Fruit fly (Drosophila melanogaster) whole organism, embryonic: ENCODE data around the gene CG44362.

Source experiments
- Bgb ChIP-seq: fragments of 200-800 bp; sonication (Bioruptor generic); IDR thresholded peaks from 2 replicates; pipeline ENCODE4 v1.3.6; 2022; ENCODE audit warnings: missing biosample characterization, missing genetic modification characterization; ENCODE audit not compliant: partially characterized antibody
- CG15269 ChIP-seq: fragments of 200-800 bp; sonication (Bioruptor generic); optimal IDR thresholded peaks from 2 replicates; lab custom pipeline; 2018; ENCODE audit warnings: missing biosample characterization, mild to moderate bottlenecking, missing genetic modification characterization, moderate library complexity
- CG1529 ChIP-seq: fragments of 200-800 bp; sonication (Bioruptor generic); optimal IDR thresholded peaks from 3 replicates; lab custom pipeline; 2018; ENCODE audit warnings: missing biosample characterization, missing genetic modification characterization
- CG16813 ChIP-seq: fragments of 200-800 bp; sonication (Bioruptor generic); IDR thresholded peaks from 3 replicates; pipeline ENCODE4 v1.3.6; 2022; ENCODE audit warnings: missing biosample characterization, missing genetic modification characterization; ENCODE audit not compliant: partially characterized antibody
- CG1792 ChIP-seq: fragments of 200-800 bp; sonication (Bioruptor generic); optimal IDR thresholded peaks from 2 replicates; lab custom pipeline; 2016; ENCODE audit warnings: missing biosample characterization, missing genetic modification characterization
- CG18476 ChIP-seq: fragments of 200-800 bp; sonication (Bioruptor generic); optimal IDR thresholded peaks from 2 replicates; lab custom pipeline; 2016; ENCODE audit warnings: missing biosample characterization, mild to moderate bottlenecking, missing genetic modification characterization
- CG18619 ChIP-seq: fragments of 200-800 bp; sonication (Bioruptor generic); optimal IDR thresholded peaks from 3 replicates; lab custom pipeline; 2017; ENCODE audit warnings: missing biosample characterization, mild to moderate bottlenecking, missing genetic modification characterization
- CG30020 ChIP-seq: fragments of 200-800 bp; optimal IDR thresholded peaks from 2 replicates; lab custom pipeline; 2019; ENCODE audit warnings: missing biosample characterization, mild to moderate bottlenecking, missing genetic modification characterization, moderate library complexity
- CG30431 ChIP-seq: fragments of 200-800 bp; sonication (Bioruptor generic); optimal IDR thresholded peaks from 2 replicates; lab custom pipeline; 2017; ENCODE audit warnings: missing biosample characterization, missing genetic modification characterization
- CG3995 ChIP-seq: fragments of 200-800 bp; sonication (Bioruptor generic); optimal IDR thresholded peaks from 3 replicates; lab custom pipeline; 2016; ENCODE audit warnings: missing biosample characterization, missing genetic modification characterization
- CG4820 ChIP-seq: fragments of 200-800 bp; sonication (Bioruptor generic); optimal IDR thresholded peaks from 3 replicates; lab custom pipeline; 2016; ENCODE audit warnings: missing biosample characterization, missing genetic modification characterization
- CG6654 ChIP-seq: fragments of 200-800 bp; sonication (Bioruptor generic); optimal IDR thresholded peaks from 2 replicates; lab custom pipeline; 2017; ENCODE audit warnings: missing biosample characterization, mild to moderate bottlenecking, missing genetic modification characterization
- CG7556 ChIP-seq: fragments of 200-800 bp; sonication (Bioruptor generic); optimal IDR thresholded peaks from 2 replicates; lab custom pipeline; 2017; ENCODE audit warnings: missing biosample characterization, mild to moderate bottlenecking, missing genetic modification characterization
- CTCF ChIP-seq: fragments of 200-800 bp; sonication (Bioruptor generic); optimal IDR thresholded peaks from 2 replicates; lab custom pipeline; 2017; ENCODE audit warnings: missing biosample characterization, mild to moderate bottlenecking, missing genetic modification characterization, moderate library complexity
- Camta ChIP-seq: fragments of 200-800 bp; sonication (Bioruptor generic); optimal IDR thresholded peaks from 2 replicates; lab custom pipeline; 2016; ENCODE audit warnings: missing biosample characterization, missing genetic modification characterization
- CoRest ChIP-seq: fragments of 200-800 bp; sonication (Bioruptor generic); optimal IDR thresholded peaks from 3 replicates; lab custom pipeline; 2018; ENCODE audit warnings: missing biosample characterization, mild to moderate bottlenecking, missing genetic modification characterization, moderate library complexity
- D ChIP-seq, 2 experiments: fragments of 200-800 bp in 1 of 2; fragments of >200 bp in 1 of 2; sonication (Bioruptor generic) in 1 of 2; optimal IDR thresholded peaks; 2 replicates in 1 of 2; 3 replicates in 1 of 2; lab custom pipeline; 2017; ENCODE audit warnings: mild to moderate bottlenecking in 1 of 2, missing biosample characterization in 1 of 2, missing genetic modification characterization in 1 of 2, missing genetic modification reagents in 1 of 2
- Deaf1 ChIP-seq: fragments of 200-800 bp; optimal IDR thresholded peaks from 3 replicates; lab custom pipeline; 2019; ENCODE audit warnings: missing biosample characterization, mild to moderate bottlenecking, missing genetic modification characterization, moderate library complexity
- Doc3 ChIP-seq: fragments of 200-800 bp; sonication (Bioruptor generic); IDR thresholded peaks from 3 replicates; pipeline ENCODE4 v1.3.6; 2022; ENCODE audit warnings: missing biosample characterization, missing genetic modification characterization; ENCODE audit not compliant: partially characterized antibody
- Fer1 ChIP-seq: fragments of 200-800 bp; sonication (Bioruptor generic); optimal IDR thresholded peaks from 2 replicates; lab custom pipeline; 2017; ENCODE audit warnings: missing biosample characterization, mild to moderate bottlenecking, missing genetic modification characterization
- Fer2 ChIP-seq: fragments of 200-800 bp; sonication (Bioruptor generic); optimal IDR thresholded peaks from 2 replicates; lab custom pipeline; 2018; ENCODE audit warnings: missing biosample characterization, mild to moderate bottlenecking, missing genetic modification characterization, moderate library complexity
- Hmr ChIP-seq: fragments of 200-800 bp; sonication (Bioruptor generic); optimal IDR thresholded peaks from 3 replicates; lab custom pipeline; 2017; ENCODE audit warnings: mild to moderate bottlenecking, missing biosample characterization, missing genetic modification reagents, missing genetic modification characterization
- Hmx ChIP-seq: fragments of 200-800 bp; sonication (Bioruptor generic); optimal IDR thresholded peaks from 2 replicates; lab custom pipeline; 2016; ENCODE audit warnings: missing biosample characterization, missing genetic modification characterization
- Hr3 ChIP-seq: fragments of 200-800 bp; sonication (Bioruptor generic); optimal IDR thresholded peaks from 3 replicates; lab custom pipeline; 2016; ENCODE audit warnings: missing biosample characterization, missing genetic modification characterization
- Hsf ChIP-seq: fragments of 200-800 bp; sonication (Bioruptor generic); optimal IDR thresholded peaks from 3 replicates; lab custom pipeline; 2016; ENCODE audit warnings: missing biosample characterization, missing genetic modification characterization
- MBD-R2 ChIP-seq: fragments of 200-800 bp; sonication (Bioruptor generic); IDR thresholded peaks from 2 replicates; pipeline ENCODE4 v1.3.6; 2022; ENCODE audit warnings: missing biosample characterization, missing genetic modification characterization
- MTF-1 ChIP-seq: fragments of 200-800 bp; sonication (Bioruptor generic); optimal IDR thresholded peaks from 2 replicates; lab custom pipeline; 2018; ENCODE audit warnings: missing biosample characterization, mild to moderate bottlenecking, missing genetic modification characterization, borderline replicate concordance
- NC2β ChIP-seq: fragments of 200-800 bp; sonication (Bioruptor generic); optimal IDR thresholded peaks from 2 replicates; lab custom pipeline; 2016; ENCODE audit warnings: missing biosample characterization, missing genetic modification characterization
- Poxn ChIP-seq: fragments of 200-800 bp; sonication (Bioruptor generic); IDR thresholded peaks from 2 replicates; pipeline ENCODE4 v1.3.6; 2022; ENCODE audit warnings: missing biosample characterization, missing genetic modification characterization
- Rfx ChIP-seq: fragments of 200-800 bp; sonication (Bioruptor generic); IDR thresholded peaks from 2 replicates; pipeline ENCODE4 v1.3.6; 2022; ENCODE audit warnings: missing biosample characterization, missing genetic modification characterization
- ap ChIP-seq: fragments of 200-800 bp; sonication (Bioruptor generic); IDR thresholded peaks from 2 replicates; pipeline ENCODE4 v1.3.6; 2022; ENCODE audit warnings: missing biosample characterization, missing genetic modification characterization
- az2 ChIP-seq: fragments of 200-800 bp; sonication (Bioruptor generic); optimal IDR thresholded peaks from 3 replicates; lab custom pipeline; 2016; ENCODE audit warnings: missing biosample characterization, missing genetic modification characterization
- bab2 ChIP-seq: fragments of 200-800 bp; sonication (Bioruptor generic); optimal IDR thresholded peaks from 2 replicates; lab custom pipeline; 2016; ENCODE audit warnings: missing biosample characterization, missing genetic modification characterization
- chm ChIP-seq: fragments of 200-800 bp; sonication (Bioruptor generic); IDR thresholded peaks from 2 replicates; pipeline ENCODE4 v1.3.6; 2022; ENCODE audit warnings: missing biosample characterization, missing genetic modification characterization
- crc ChIP-seq: fragments of 200-800 bp; sonication (Bioruptor generic); optimal IDR thresholded peaks from 2 replicates; lab custom pipeline; 2016; ENCODE audit warnings: missing biosample characterization, missing genetic modification characterization
- cwo ChIP-seq: fragments of 200-800 bp; sonication (Bioruptor generic); optimal IDR thresholded peaks from 3 replicates; lab custom pipeline; 2017; ENCODE audit warnings: missing biosample characterization, missing genetic modification characterization, mild to moderate bottlenecking, moderate library complexity, missing genetic modification reagents
- dm ChIP-seq: fragments of 200-800 bp; sonication (Bioruptor generic); optimal IDR thresholded peaks from 3 replicates; lab custom pipeline; 2016; ENCODE audit warnings: missing biosample characterization, missing genetic modification characterization
- gcm ChIP-seq: fragments of 200-800 bp; sonication (Bioruptor generic); optimal IDR thresholded peaks from 2 replicates; lab custom pipeline; 2019; ENCODE audit warnings: missing biosample characterization, mild to moderate bottlenecking, missing genetic modification characterization, moderate library complexity
- jumu ChIP-seq: fragments of 200-800 bp; sonication (Bioruptor generic); optimal IDR thresholded peaks from 3 replicates; lab custom pipeline; 2016; ENCODE audit warnings: missing biosample characterization, missing genetic modification characterization
- kni ChIP-seq: fragments of 200-800 bp; sonication (Bioruptor generic); optimal IDR thresholded peaks from 3 replicates; lab custom pipeline; 2017; ENCODE audit warnings: mild to moderate bottlenecking, missing biosample characterization, missing genetic modification reagents, missing genetic modification characterization
- odd ChIP-seq: fragments of 200-800 bp; sonication (Bioruptor generic); optimal IDR thresholded peaks from 2 replicates; lab custom pipeline; 2017; ENCODE audit warnings: missing biosample characterization, mild to moderate bottlenecking, missing genetic modification characterization
- pita ChIP-seq: fragments of 200-800 bp; sonication (Bioruptor generic); optimal IDR thresholded peaks from 2 replicates; lab custom pipeline; 2017; ENCODE audit warnings: missing biosample characterization, mild to moderate bottlenecking, missing genetic modification characterization
- pum ChIP-seq: fragments of 200-800 bp; sonication (Bioruptor generic); optimal IDR thresholded peaks from 2 replicates; lab custom pipeline; 2016; ENCODE audit warnings: missing biosample characterization, missing genetic modification characterization
- ranshi ChIP-seq: fragments of 200-800 bp; sonication (Bioruptor generic); IDR thresholded peaks from 2 replicates; pipeline ENCODE4 v1.3.6; 2022; ENCODE audit warnings: missing biosample characterization, missing genetic modification characterization
- schlank ChIP-seq: fragments of 200-800 bp; sonication (Bioruptor generic); optimal IDR thresholded peaks from 2 replicates; lab custom pipeline; 2018; ENCODE audit warnings: missing biosample characterization, mild to moderate bottlenecking, missing genetic modification characterization
- sr ChIP-seq: fragments of 200-800 bp; sonication (Bioruptor generic); IDR thresholded peaks from 3 replicates; pipeline ENCODE4 v1.3.6; 2022; ENCODE audit warnings: missing biosample characterization, missing genetic modification characterization
- toy ChIP-seq: fragments of 200-800 bp; sonication (Bioruptor generic); IDR thresholded peaks from 2 replicates; pipeline ENCODE4 v1.3.6; 2022; ENCODE audit warnings: missing biosample characterization, missing genetic modification characterization
- vfl ChIP-seq: fragments of 200-800 bp; sonication (Bioruptor generic); optimal IDR thresholded peaks from 2 replicates; lab custom pipeline; 2016; ENCODE audit warnings: missing biosample characterization, missing genetic modification characterization
- zen ChIP-seq: fragments of 200-800 bp; sonication (Bioruptor generic); optimal IDR thresholded peaks from 3 replicates; lab custom pipeline; 2018; ENCODE audit warnings: missing biosample characterization, mild to moderate bottlenecking, missing genetic modification characterization, moderate library complexity

Gene CG44362

dm6 chr3L:11405362-11406254 is 8.3 kb downstream of the CG44362 start (continued):
- TF ChIP-seq ranshi (GFP tag; lab: Robert Waterston, UW) (peak; percentile 94), CG1792 (no peak), pum (GFP tag; lab: Kevin White, UChicago) (peak; percentile 95), pita (GFP tag; lab: Kevin White, UChicago) (no peak), az2 (GFP tag; lab: Kevin White, UChicago) (peak; percentile 97), kni (GFP tag; lab: Kevin White, UChicago) (peak; percentile 76), Camta (GFP tag; lab: Kevin White, UChicago) (peak; percentile 95), crc (GFP tag; lab: Kevin White, UChicago) (peak; percentile 87), MTF-1 (GFP tag; lab: Kevin White, UChicago) (peak; percentile 85), jumu (GFP tag; lab: Kevin White, UChicago) (peak; percentile 87), CG18619 (GFP tag; lab: Kevin White, UChicago) (peak; percentile 90), CG15269 (tag; lab: Kevin White, UChicago) (peak; percentile 95), Hsf (GFP tag; lab: Kevin White, UChicago) (peak; percentile 96), CG4820 (peak; percentile 91), toy (GFP tag; lab: Robert Waterston, UW) (peak; percentile 80), CG30020 (tag; lab: Kevin White, UChicago) (peak; percentile 84), D (optimal IDR thresholded peaks at IDR 0.05; lab: Kevin White, UChicago) (no peak), D (GFP tag; optimal IDR thresholded peaks at IDR 0.05; lab: Kevin White, UChicago) (peak; percentile 93), Rfx (GFP tag; lab: Robert Waterston, UW) (peak; percentile 90), Fer2 (tag; lab: Kevin White, UChicago) (peak; percentile 88), Bgb (GFP tag; lab: Robert Waterston, UW) (peak; percentile 54), CG6654 (GFP tag; lab: Kevin White, UChicago) (peak; percentile 71), CoRest (peak; percentile 95), CTCF (GFP tag; lab: Kevin White, UChicago) (peak; percentile 54), chm (peak; percentile 98), Fer1 (GFP tag; lab: Kevin White, UChicago) (peak; percentile 81), Hmx (GFP tag; lab: Kevin White, UChicago) (peak; percentile 74), CG7556 (GFP tag; lab: Kevin White, UChicago) (peak; percentile 94), sr (GFP tag; lab: Robert Waterston, UW) (peak; percentile 88), cwo (GFP tag; lab: Kevin White, UChicago) (peak; percentile 85), ap (peak; percentile 96), Doc3 (GFP tag; lab: Robert Waterston, UW) (no peak), bab2 (peak; percentile 68), vfl (GFP tag; lab: Kevin White, UChicago) (peak; percentile 75), CG1529 (GFP tag; lab: Kevin White, UChicago) (peak; percentile 97), gcm (GFP tag; lab: Kevin White, UChicago) (peak; percentile 95), dm (GFP tag; lab: Kevin White, UChicago) (peak; percentile 83), CG16813 (GFP tag; lab: Robert Waterston, UW) (peak; percentile 41; the same call in 2 of the 3 replicates), Deaf1 (tag; lab: Kevin White, UChicago) (peak; percentile 70), MBD-R2 (GFP tag; lab: Robert Waterston, UW) (peak; percentile 82), zen (tag; lab: Kevin White, UChicago) (peak; percentile 94), CG18476 (peak; percentile 89), Hmr (peak; percentile 80), NC2β (GFP tag; lab: Kevin White, UChicago) (peak; percentile 97), schlank (peak; percentile 62), Hr3 (peak; percentile 92), Poxn (GFP tag; lab: Robert Waterston, UW) (peak; percentile 48), CG30431 (GFP tag; lab: Kevin White, UChicago) (peak; percentile 88), CG3995 (GFP tag; lab: Kevin White, UChicago) (peak; percentile 50), odd (peak; percentile 93)
